Worm (Caenorhabditis elegans): ENCODE results near the gene mxl-1.

mxl-1 gene

ce11 chrV:11244539-11244938 is at the start of gene mxl-1:
mxl-1 (plus strand) TSS chrV:11244839.
- TF ChIP-seq lin-39 (tag; optimal IDR thresholded peaks at IDR 0.05): no peak
- no peak for TF ChIP-seq nhr-11 (tag; optimal IDR thresholded peaks at IDR 0.05)
- TF ChIP-seq ama-1 (optimal IDR thresholded peaks at IDR 0.05): no peak
- TF ChIP-seq nhr-25 (tag; optimal IDR thresholded peaks at IDR 0.05): no peak
- TF ChIP-seq ceh-82 (tag; optimal IDR thresholded peaks at IDR 0.05): no peak
- TF ChIP-seq dmd-4 (tag; optimal IDR thresholded peaks at IDR 0.05): no peak
- TF ChIP-seq ZK546.5 (tag; optimal IDR thresholded peaks at IDR 0.05): no peak
- no peak for TF ChIP-seq egl-27 (tag; optimal IDR thresholded peaks at IDR 0.05)
- TF ChIP-seq zag-1 (tag; optimal IDR thresholded peaks at IDR 0.05): no peak
- no peak for TF ChIP-seq unc-55 (GFP tag; optimal IDR thresholded peaks at IDR 0.05)
- TF ChIP-seq nhr-12 (tag; optimal IDR thresholded peaks at IDR 0.05): no peak
- TF ChIP-seq sem-4 (tag; optimal IDR thresholded peaks at IDR 0.05): no peak
- TF ChIP-seq C34F6.9 (tag; optimal IDR thresholded peaks at IDR 0.05): no peak
- TF ChIP-seq nhr-23 (tag; optimal IDR thresholded peaks at IDR 0.05): no peak

ce11 chrV:11196109-11196508 is 48.5 kb upstream of the mxl-1 start, which contains the start of gene clc-6:
clc-6 (minus strand) TSS chrV:11196209.
- TF ChIP-seq Y55F3AM.14 (GFP tag; optimal IDR thresholded peaks at IDR 0.05) (no peak), dmd-4 (tag; optimal IDR thresholded peaks at IDR 0.05) (no peak), F13H6.1 (tag; optimal IDR thresholded peaks at IDR 0.05) (no peak)

DNA sequence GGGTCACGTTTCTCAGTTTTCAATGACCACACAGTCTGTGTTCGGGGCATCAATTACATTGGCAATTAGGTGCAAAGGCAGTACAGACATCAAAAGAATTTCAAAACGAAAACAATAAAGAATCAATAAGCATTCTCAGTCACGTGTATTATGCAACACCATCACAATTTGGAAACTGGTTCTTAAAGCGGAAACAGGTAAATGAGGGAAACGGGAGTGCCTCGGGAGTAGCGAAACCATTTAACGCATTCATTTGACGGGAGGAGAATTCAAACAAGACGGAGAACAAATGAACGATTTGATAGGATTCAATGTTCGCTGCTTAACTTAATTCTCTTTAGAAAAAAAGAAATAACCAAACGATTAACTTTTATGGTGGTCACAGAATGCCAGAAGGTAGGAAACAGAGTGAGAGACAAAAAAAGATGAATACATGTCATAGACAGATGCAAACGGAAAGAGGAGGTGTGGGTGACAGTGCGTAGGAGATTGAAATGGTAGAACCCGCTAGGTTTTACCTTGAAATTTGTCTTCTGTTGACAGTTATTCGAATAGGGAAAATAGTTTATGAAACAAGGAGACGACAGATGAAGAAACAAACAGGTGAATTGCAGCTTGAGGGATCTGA is 47.9 kb upstream of the mxl-1 start:
- no peak for TF ChIP-seq mab-5 (tag; optimal IDR thresholded peaks at IDR 0.05)
- TF ChIP-seq mdl-1 (tag; optimal IDR thresholded peaks at IDR 0.05): no peak
- TF ChIP-seq nhr-129 (tag; optimal IDR thresholded peaks at IDR 0.05): peak; percentile 31
- TF ChIP-seq F13H6.1 (tag; optimal IDR thresholded peaks at IDR 0.05): peak; percentile 30
- TF ChIP-seq alr-1 (tag; optimal IDR thresholded peaks at IDR 0.05): no peak
- TF ChIP-seq lin-13 (GFP tag; optimal IDR thresholded peaks at IDR 0.05): no peak
- TF ChIP-seq skn-1 (tag; optimal IDR thresholded peaks at IDR 0.05): no peak
- no peak for TF ChIP-seq nhr-10 (tag; optimal IDR thresholded peaks at IDR 0.05)
- no peak for TF ChIP-seq Y55F3AM.14 (GFP tag; optimal IDR thresholded peaks at IDR 0.05)
- no peak for TF ChIP-seq nhr-11 (tag; optimal IDR thresholded peaks at IDR 0.05)
- no peak for TF ChIP-seq unc-62 (GFP tag; optimal IDR thresholded peaks at IDR 0.05)
- TF ChIP-seq R02D3.7 (tag; optimal IDR thresholded peaks at IDR 0.05): no peak
- TF ChIP-seq sma-3 (GFP tag; optimal IDR thresholded peaks at IDR 0.05): no peak
- peak; percentile 41 for TF ChIP-seq sem-4 (tag; optimal IDR thresholded peaks at IDR 0.05)
- TF ChIP-seq peb-1 (tag; optimal IDR thresholded peaks at IDR 0.05): no peak
- TF ChIP-seq nhr-25 (tag; optimal IDR thresholded peaks at IDR 0.05): peak; percentile 72
- TF ChIP-seq nhr-21 (tag; optimal IDR thresholded peaks at IDR 0.05): no peak
- TF ChIP-seq elt-1 (tag; optimal IDR thresholded peaks at IDR 0.05): no peak
- TF ChIP-seq snpc-4 (tag; optimal IDR thresholded peaks at IDR 0.05): no peak
- no peak for TF ChIP-seq nhr-237 (tag; optimal IDR thresholded peaks at IDR 0.05)
- TF ChIP-seq blmp-1 (tag; optimal IDR thresholded peaks at IDR 0.05; ENCODE audit: insufficient read depth): peak; percentile 8
- TF ChIP-seq aly-2 (tag; optimal IDR thresholded peaks at IDR 0.05): no peak
- no peak for TF ChIP-seq unc-39 (tag; optimal IDR thresholded peaks at IDR 0.05)
- peak; percentile 49 for TF ChIP-seq sma-9 (GFP tag; optimal IDR thresholded peaks at IDR 0.05)
- no peak for TF ChIP-seq sma-9 (tag; optimal IDR thresholded peaks at IDR 0.05)
- TF ChIP-seq crh-2 (tag; optimal IDR thresholded peaks at IDR 0.05): peak; percentile 45
- peak; percentile 5 for TF ChIP-seq fos-1 (tag; optimal IDR thresholded peaks at IDR 0.05)
- no peak for TF ChIP-seq egl-27 (tag; optimal IDR thresholded peaks at IDR 0.05)
- TF ChIP-seq ZK546.5 (tag; optimal IDR thresholded peaks at IDR 0.05): no peak
- no peak for TF ChIP-seq nhr-23 (tag; optimal IDR thresholded peaks at IDR 0.05)
- no peak for TF ChIP-seq unc-55 (GFP tag; optimal IDR thresholded peaks at IDR 0.05)
- no peak for TF ChIP-seq lin-39 (tag; optimal IDR thresholded peaks at IDR 0.05)
- no peak for TF ChIP-seq nhr-77 (tag; optimal IDR thresholded peaks at IDR 0.05)
- no peak for TF ChIP-seq elt-3 (tag; optimal IDR thresholded peaks at IDR 0.05)
- TF ChIP-seq lin-11 (tag; optimal IDR thresholded peaks at IDR 0.05): no peak
- no peak for TF ChIP-seq ztf-1 (GFP tag; conservative IDR thresholded peaks at IDR 0.05)
- TF ChIP-seq nhr-6 (tag; optimal IDR thresholded peaks at IDR 0.05): peak; percentile 31
- TF ChIP-seq zag-1 (tag; optimal IDR thresholded peaks at IDR 0.05): no peak
- TF ChIP-seq dmd-4 (tag; optimal IDR thresholded peaks at IDR 0.05): no peak
- no peak for TF ChIP-seq ztf-4 (tag; optimal IDR thresholded peaks at IDR 0.05)
- no peak for TF ChIP-seq ceh-82 (tag; optimal IDR thresholded peaks at IDR 0.05)
- no peak for TF ChIP-seq gmeb-1 (tag; optimal IDR thresholded peaks at IDR 0.05)
- TF ChIP-seq C34F6.9 (tag; optimal IDR thresholded peaks at IDR 0.05): no peak
- peak; percentile 46 for TF ChIP-seq ceh-16 (tag; optimal IDR thresholded peaks at IDR 0.05)
- no peak for TF ChIP-seq lsy-2 (tag; optimal IDR thresholded peaks at IDR 0.05)
- TF ChIP-seq nhr-12 (tag; optimal IDR thresholded peaks at IDR 0.05): no peak
- TF ChIP-seq ama-1 (optimal IDR thresholded peaks at IDR 0.05): no peak

All from whole organism, L2 larva.